Worm (Caenorhabditis elegans) whole organism, young adult: Measurements from ENCODE around the gene gck-2.

Experiments used
- B0019.2 ChIP-seq: fragments of 200-800 bp; sonication (Bioruptor generic); conservative IDR thresholded peaks from 2 replicates; pipeline ENCODE4 v1.3.6; 2022; ENCODE audit warnings: missing genetic modification reagents, missing genetic modification characterization, missing compliant biosample characterization
- B0035.1 ChIP-seq: sonication (generic microtip); optimal IDR thresholded peaks from 2 replicates; lab custom pipeline; 2016; ENCODE audit warnings: missing genetic modification characterization, mild to moderate bottlenecking, missing compliant biosample characterization, missing genotype, missing genetic modification reagents
- B0336.3 ChIP-seq: fragments of 200-800 bp; sonication (Bioruptor generic); IDR thresholded peaks from 2 replicates; pipeline ENCODE4 v1.3.6; 2022; ENCODE audit warnings: missing genetic modification characterization, missing compliant biosample characterization
- F22D6.2 ChIP-seq: sonication (generic microtip); optimal IDR thresholded peaks from 2 replicates; lab custom pipeline; 2016; ENCODE audit warnings: mild to moderate bottlenecking, missing genetic modification characterization, missing compliant biosample characterization
- F23B12.7 ChIP-seq: sonication (generic microtip); optimal IDR thresholded peaks from 2 replicates; lab custom pipeline; 2017; ENCODE audit warnings: missing genetic modification characterization, mild to moderate bottlenecking, missing compliant biosample characterization, antibody characterized with exemption, moderate library complexity; ENCODE audit not compliant: insufficient read depth
- K12H6.12 ChIP-seq: fragments of 200-800 bp; sonication (Bioruptor generic); optimal IDR thresholded peaks from 2 replicates; lab custom pipeline; 2018; ENCODE audit warnings: mild to moderate bottlenecking, missing genetic modification characterization, missing compliant biosample characterization
- T07F8.4 ChIP-seq: sonication (generic microtip); optimal IDR thresholded peaks from 2 replicates; lab custom pipeline; 2016; ENCODE audit warnings: mild to moderate bottlenecking, missing genetic modification characterization, moderate library complexity, missing compliant biosample characterization
- T26A5.8 ChIP-seq: sonication (generic microtip); optimal IDR thresholded peaks from 2 replicates; lab custom pipeline; 2016; ENCODE audit warnings: missing genetic modification characterization, missing compliant biosample characterization
- athp-1 ChIP-seq: sonication (generic microtip); optimal IDR thresholded peaks from 2 replicates; lab custom pipeline; 2017; ENCODE audit warnings: mild to moderate bottlenecking, missing genetic modification characterization, missing compliant biosample characterization
- attf-3 ChIP-seq: fragments of 200-800 bp; sonication (Bioruptor generic); conservative IDR thresholded peaks from 2 replicates; pipeline ENCODE4 v1.3.6; 2022; ENCODE audit warnings: missing genetic modification reagents, missing genetic modification characterization, missing compliant biosample characterization
- attf-5 ChIP-seq: fragments of 200-800 bp; sonication (Bioruptor generic); optimal IDR thresholded peaks from 2 replicates; lab custom pipeline; 2018; ENCODE audit warnings: mild to moderate bottlenecking, missing genetic modification characterization, missing compliant biosample characterization
- bed-1 ChIP-seq: fragments of 200-800 bp; sonication (Bioruptor generic); IDR thresholded peaks from 2 replicates; pipeline ENCODE4 v1.3.6; 2022; ENCODE audit warnings: missing genetic modification reagents, missing genetic modification characterization, missing compliant biosample characterization
- cebp-1 ChIP-seq, 2 experiments: fragments of 200-800 bp in 1 of 2; sonication (Bioruptor generic) in 1 of 2; sonication (generic microtip) in 1 of 2; IDR thresholded peaks in 1 of 2; optimal IDR thresholded peaks in 1 of 2; 2 replicates each; pipeline versions ENCODE4 v1.3.6 to Lab custom; 2017 to 2022; ENCODE audit warnings: missing compliant biosample characterization in 2 of 2, missing genetic modification characterization in 2 of 2, mild to moderate bottlenecking in 1 of 2, missing genetic modification reagents in 1 of 2, moderate library complexity in 1 of 2
- egl-18 ChIP-seq: fragments of 200-800 bp; sonication (Bioruptor generic); IDR thresholded peaks from 2 replicates; pipeline ENCODE4 v1.3.6; 2022; ENCODE audit warnings: missing genetic modification reagents, missing genetic modification characterization, missing compliant biosample characterization
- ets-4 ChIP-seq: fragments of 200-800 bp; sonication (Bioruptor generic); optimal IDR thresholded peaks from 2 replicates; lab custom pipeline; 2018; ENCODE audit warnings: mild to moderate bottlenecking, missing genetic modification characterization, missing compliant biosample characterization
- hlh-12 ChIP-seq: sonication (generic microtip); optimal IDR thresholded peaks from 2 replicates; lab custom pipeline; 2016; ENCODE audit warnings: missing genetic modification characterization, missing compliant biosample characterization
- hmg-20 ChIP-seq: fragments of 200-800 bp; sonication (Bioruptor generic); IDR thresholded peaks from 2 replicates; pipeline ENCODE4 v1.3.6; 2022; ENCODE audit warnings: missing genetic modification reagents, missing genetic modification characterization, missing compliant biosample characterization
- hrde-1 ChIP-seq: sonication (generic microtip); optimal IDR thresholded peaks from 2 replicates; lab custom pipeline; 2016; ENCODE audit warnings: missing genetic modification characterization, mild to moderate bottlenecking, missing compliant biosample characterization, moderate library complexity, missing genotype, missing genetic modification reagents, borderline replicate concordance
- lin-26 ChIP-seq: fragments of 200-800 bp; sonication (Bioruptor generic); IDR thresholded peaks from 2 replicates; pipeline ENCODE4 v1.3.6; 2022; ENCODE audit warnings: missing genetic modification reagents, missing genetic modification characterization, missing compliant biosample characterization
- madf-8 ChIP-seq: fragments of 200-800 bp; sonication (Bioruptor generic); conservative IDR thresholded peaks from 2 replicates; pipeline ENCODE4 v1.3.6; 2022; ENCODE audit warnings: missing genetic modification reagents, missing genetic modification characterization, missing compliant biosample characterization
- mcd-1 ChIP-seq: fragments of 200-800 bp; sonication (Bioruptor generic); IDR thresholded peaks from 2 replicates; pipeline ENCODE4 v1.3.6; 2022; ENCODE audit warnings: missing genetic modification reagents, missing genetic modification characterization, missing compliant biosample characterization
- nfya-1 ChIP-seq: sonication (generic microtip); optimal IDR thresholded peaks from 2 replicates; lab custom pipeline; 2017; ENCODE audit warnings: antibody characterized with exemption, missing compliant biosample characterization, missing genetic modification characterization, borderline replicate concordance; ENCODE audit not compliant: insufficient read depth
- nfya-2 ChIP-seq: fragments of 200-800 bp; sonication (Bioruptor generic); IDR thresholded peaks from 2 replicates; pipeline ENCODE4 v1.3.6; 2022; ENCODE audit warnings: missing genetic modification reagents, missing genetic modification characterization, missing compliant biosample characterization
- nfyb-1 ChIP-seq: fragments of 200-800 bp; sonication (Bioruptor generic); IDR thresholded peaks from 2 replicates; pipeline ENCODE4 v1.3.6; 2022; ENCODE audit warnings: missing genetic modification reagents, missing genetic modification characterization, missing compliant biosample characterization
- nhr-80 ChIP-seq: sonication (generic microtip); optimal IDR thresholded peaks from 2 replicates; lab custom pipeline; 2016; ENCODE audit warnings: missing genetic modification characterization, missing compliant biosample characterization
- nhr-90 ChIP-seq: sonication (generic microtip); optimal IDR thresholded peaks from 2 replicates; lab custom pipeline; 2016; ENCODE audit warnings: missing genotype, mild to moderate bottlenecking, missing genetic modification characterization, missing compliant biosample characterization
- rcor-1 ChIP-seq: fragments of 200-800 bp; sonication (Bioruptor generic); IDR thresholded peaks from 2 replicates; pipeline ENCODE4 v1.3.6; 2022; ENCODE audit warnings: missing genetic modification reagents, missing genetic modification characterization, missing compliant biosample characterization
- snpc-4 ChIP-seq, 5 experiments: fragments of 150-350 bp in 1 of 5; sonication (generic microtip) in 4 of 5; optimal IDR thresholded peaks; 2 replicates each; lab custom pipeline; 2014 to 2018; ENCODE audit warnings: missing genetic modification characterization in 5 of 5, missing biosample characterization in 3 of 5, antibody characterized with exemption in 2 of 5, mild to moderate bottlenecking in 2 of 5, missing compliant biosample characterization in 2 of 5, missing genotype in 2 of 5, moderate library complexity in 2 of 5, missing genetic modification reagents in 1 of 5
- somi-1 ChIP-seq: fragments of 200-800 bp; sonication (Bioruptor generic); optimal IDR thresholded peaks from 2 replicates; lab custom pipeline; 2018; ENCODE audit warnings: mild to moderate bottlenecking, missing genetic modification characterization, missing compliant biosample characterization
- sptf-2 ChIP-seq: fragments of 200-800 bp; sonication (Bioruptor generic); optimal IDR thresholded peaks from 2 replicates; lab custom pipeline; 2018; ENCODE audit warnings: mild to moderate bottlenecking, missing genetic modification characterization, missing compliant biosample characterization
- tbp1 ChIP-seq: fragments of 200-800 bp; sonication (Bioruptor generic); optimal IDR thresholded peaks from 2 replicates; lab custom pipeline; 2018; ENCODE audit warnings: mild to moderate bottlenecking, missing genetic modification characterization, missing compliant biosample characterization
- zfh-2 ChIP-seq: fragments of 200-800 bp; sonication (Bioruptor generic); conservative IDR thresholded peaks from 2 replicates; pipeline ENCODE4 v1.3.6; 2022; ENCODE audit warnings: missing genetic modification reagents, missing genetic modification characterization, missing compliant biosample characterization
- zim-3 ChIP-seq: sonication (generic microtip); optimal IDR thresholded peaks from 2 replicates; lab custom pipeline; 2017; ENCODE audit warnings: mild to moderate bottlenecking, missing genetic modification characterization, moderate library complexity, missing compliant biosample characterization
- ztf-18 ChIP-seq: sonication (generic microtip); optimal IDR thresholded peaks from 2 replicates; lab custom pipeline; 2016; ENCODE audit warnings: missing genotype, mild to moderate bottlenecking, missing genetic modification characterization, missing compliant biosample characterization
- ztf-22 ChIP-seq: fragments of 200-800 bp; sonication (Bioruptor generic); optimal IDR thresholded peaks from 2 replicates; lab custom pipeline; 2018; ENCODE audit warnings: mild to moderate bottlenecking, missing genetic modification characterization, moderate library complexity, missing compliant biosample characterization
- ztf-6 ChIP-seq: fragments of 200-800 bp; sonication (Bioruptor generic); IDR thresholded peaks from 2 replicates; pipeline ENCODE4 v1.3.6; 2022; ENCODE audit warnings: missing genetic modification reagents, missing genetic modification characterization, missing compliant biosample characterization

Gene gck-2

DNA sequence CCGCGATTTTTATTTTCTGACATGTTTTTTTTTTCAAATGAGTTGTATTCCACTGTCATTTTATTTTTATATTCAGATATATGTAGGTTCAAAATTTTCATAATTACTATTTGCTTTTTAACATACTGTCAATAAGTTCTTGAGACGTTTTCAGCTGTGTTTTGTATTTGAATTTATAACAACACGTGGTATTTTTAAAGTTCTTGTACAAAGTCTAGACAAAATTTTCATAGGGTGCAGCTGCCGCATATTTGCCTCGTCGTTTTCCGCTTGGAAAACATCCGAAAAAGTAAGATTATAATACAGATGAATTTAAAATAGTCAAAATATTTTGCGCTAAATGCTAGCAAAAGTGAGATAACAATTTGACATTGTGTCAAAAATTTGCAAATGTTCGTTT, 36.3 kb upstream of the gck-2 start, which contains the start of gene dmsr-15:
Gene dmsr-15, minus strand, starts transcription at position 101 of the 400 bp plus-strand sequence.
- TF ChIP-seq ztf-18 (no peak), sptf-2 (GFP tag; lab: Kevin White, UChicago) (no peak), rcor-1 (GFP tag; lab: Robert Waterston, UW) (no peak), nfyb-1 (GFP tag; lab: Robert Waterston, UW) (no peak), egl-18 (GFP tag; lab: Robert Waterston, UW) (no peak), attf-3 (GFP tag; lab: Robert Waterston, UW) (no peak), madf-8 (GFP tag; lab: Robert Waterston, UW) (no peak), tbp1 (GFP tag; lab: Kevin White, UChicago) (no peak), hlh-12 (tag; lab: Kevin White, UChicago) (no peak), T26A5.8 (tag; lab: Kevin White, UChicago) (no peak), hrde-1 (tag; lab: Kevin White, UChicago) (no peak), lin-26 (GFP tag; lab: Robert Waterston, UW) (no peak), F23B12.7 (no peak), zfh-2 (GFP tag; lab: Robert Waterston, UW) (no peak), T07F8.4 (tag; lab: Kevin White, UChicago) (no peak), snpc-4 (GFP tag; optimal IDR thresholded peaks at IDR 0.05; lab: Kevin White, UChicago) (no peak), snpc-4 (tag; optimal IDR thresholded peaks at IDR 0.05; lab: Kevin White, UChicago) (no peak), attf-5 (GFP tag; lab: Kevin White, UChicago) (no peak), nhr-90 (no peak), mcd-1 (no peak), somi-1 (GFP tag; lab: Kevin White, UChicago) (no peak)

ce11 chrV:6823432-6823831, 31.0 kb upstream of the gck-2 start:
- TF ChIP-seq nfya-1 (tag; lab: Kevin White, UChicago) (no peak), ets-4 (GFP tag; lab: Kevin White, UChicago) (peak; percentile 67), ztf-22 (GFP tag; lab: Kevin White, UChicago) (no peak), ztf-6 (GFP tag; lab: Robert Waterston, UW) (no peak), B0019.2 (GFP tag; lab: Robert Waterston, UW) (no peak), attf-5 (GFP tag; lab: Kevin White, UChicago) (no peak), F22D6.2 (tag; lab: Kevin White, UChicago) (no peak), egl-18 (GFP tag; lab: Robert Waterston, UW) (no peak), cebp-1 (GFP tag; IDR thresholded peaks at IDR 0.05; lab: Robert Waterston, UW) (peak; percentile 82), cebp-1 (tag; optimal IDR thresholded peaks at IDR 0.05; lab: Kevin White, UChicago) (no peak), bed-1 (GFP tag; lab: Robert Waterston, UW) (no peak), attf-3 (GFP tag; lab: Robert Waterston, UW) (no peak), B0336.3 (no peak), B0035.1 (no peak), zim-3 (tag; lab: Kevin White, UChicago) (no peak), nhr-80 (peak; percentile 93), hmg-20 (no peak), athp-1 (tag; lab: Kevin White, UChicago) (no peak), nfya-2 (no peak)
- TF ChIP-seq, all 124 proteins: peak for 3

DNA sequence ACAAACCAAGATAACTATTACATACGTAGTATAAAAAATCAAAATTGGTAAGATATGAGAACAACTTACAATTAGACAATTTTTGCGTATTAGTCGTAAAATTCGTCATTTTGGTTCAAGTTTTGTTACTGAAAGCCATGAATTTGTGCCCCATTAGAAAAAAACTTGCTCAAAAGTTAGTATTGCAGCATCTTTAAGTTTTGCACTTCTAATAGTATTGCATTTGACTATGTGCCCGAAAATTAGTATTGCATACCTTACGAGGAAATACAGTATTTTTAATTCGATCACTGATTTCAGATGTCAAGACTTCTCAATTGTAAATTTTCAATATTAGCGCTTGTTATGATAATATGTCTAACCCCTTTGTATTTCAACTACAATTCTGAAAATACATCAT, 29.0 kb upstream of the gck-2 start, which contains the start of gene T15B7.8:
Gene T15B7.8, plus strand, starts transcription at position 301 of the 400 bp plus-strand sequence.
- TF ChIP-seq nhr-80 (no peak), K12H6.12 (tag; lab: Kevin White, UChicago) (no peak), B0336.3 (no peak)
